Worm (Caenorhabditis elegans) whole organism, late embryonic: ENCODE data around the gene M05D6.3.

Source experiments
- C38D4.7 ChIP-seq: fragments of 200-800 bp; sonication (Bioruptor generic); optimal IDR thresholded peaks from 2 replicates; lab custom pipeline; 2018; ENCODE audit warnings: mild to moderate bottlenecking, missing genetic modification characterization, moderate library complexity, missing compliant biosample characterization
- F13H6.1 ChIP-seq: sonication (generic microtip); optimal IDR thresholded peaks from 2 replicates; lab custom pipeline; 2016; ENCODE audit warnings: missing genetic modification characterization, missing compliant biosample characterization
- K02D7.2 ChIP-seq: sonication (generic microtip); optimal IDR thresholded peaks from 2 replicates; lab custom pipeline; 2017; ENCODE audit warnings: mild to moderate bottlenecking, missing genetic modification characterization, missing compliant biosample characterization
- K09A11.1 ChIP-seq: sonication (generic microtip); optimal IDR thresholded peaks from 2 replicates; lab custom pipeline; 2017; ENCODE audit warnings: antibody characterized with exemption, mild to moderate bottlenecking, missing genetic modification characterization, missing compliant biosample characterization; ENCODE audit not compliant: insufficient read depth
- ahr-1 ChIP-seq: sonication (generic microtip); optimal IDR thresholded peaks from 2 replicates; lab custom pipeline; 2016; ENCODE audit warnings: missing genetic modification characterization, missing compliant biosample characterization
- ceh-19 ChIP-seq: fragments of 200-800 bp; sonication (Bioruptor generic); optimal IDR thresholded peaks from 2 replicates; lab custom pipeline; 2018; ENCODE audit warnings: mild to moderate bottlenecking, missing genetic modification characterization, missing compliant biosample characterization
- ceh-2 ChIP-seq: sonication (generic microtip); optimal IDR thresholded peaks from 2 replicates; lab custom pipeline; 2016; ENCODE audit warnings: missing genotype, missing genetic modification characterization, missing compliant biosample characterization
- ceh-22 ChIP-seq: sonication (generic microtip); optimal IDR thresholded peaks from 2 replicates; lab custom pipeline; 2017; ENCODE audit warnings: missing biosample characterization, missing genetic modification characterization
- ceh-24 ChIP-seq: sonication (generic microtip); optimal IDR thresholded peaks from 2 replicates; lab custom pipeline; 2016; ENCODE audit warnings: mild to moderate bottlenecking, missing genetic modification characterization, missing compliant biosample characterization
- ceh-34 ChIP-seq: sonication (generic microtip); optimal IDR thresholded peaks from 2 replicates; lab custom pipeline; 2016; ENCODE audit warnings: mild to moderate bottlenecking, missing genetic modification characterization, missing compliant biosample characterization
- ceh-45 ChIP-seq: fragments of 200-800 bp; sonication (Bioruptor generic); IDR thresholded peaks from 2 replicates; pipeline ENCODE4 v1.3.6; 2022; ENCODE audit warnings: missing genetic modification reagents, missing genetic modification characterization, missing compliant biosample characterization
- ceh-48 ChIP-seq: sonication (generic microtip); optimal IDR thresholded peaks from 2 replicates; lab custom pipeline; 2016; ENCODE audit warnings: missing genetic modification characterization, inconsistent platforms, missing compliant biosample characterization
- ceh-6 ChIP-seq: fragments of 200-800 bp; sonication (Bioruptor generic); optimal IDR thresholded peaks from 2 replicates; lab custom pipeline; 2018; ENCODE audit warnings: mild to moderate bottlenecking, missing genetic modification characterization, missing compliant biosample characterization
- dmd-4 ChIP-seq: sonication (generic microtip); optimal IDR thresholded peaks from 2 replicates; lab custom pipeline; 2016; ENCODE audit warnings: borderline replicate concordance, missing genetic modification characterization, missing compliant biosample characterization
- elt-2 ChIP-seq: sonication (generic microtip); optimal IDR thresholded peaks from 2 replicates; lab custom pipeline; 2016; ENCODE audit warnings: missing genetic modification reagents, missing genetic modification characterization, missing compliant biosample characterization
- elt-4 ChIP-seq: sonication (generic microtip); optimal IDR thresholded peaks from 2 replicates; lab custom pipeline; 2016; ENCODE audit warnings: missing genetic modification characterization, missing compliant biosample characterization
- ets-4 ChIP-seq: sonication (generic microtip); optimal IDR thresholded peaks from 2 replicates; lab custom pipeline; 2016; ENCODE audit warnings: missing genetic modification characterization, missing compliant biosample characterization
- fax-1 ChIP-seq: sonication (generic microtip); optimal IDR thresholded peaks from 2 replicates; lab custom pipeline; 2016; ENCODE audit warnings: missing genotype, missing genetic modification characterization, missing compliant biosample characterization
- gmeb-2 ChIP-seq: sonication (generic microtip); optimal IDR thresholded peaks from 2 replicates; lab custom pipeline; 2016; ENCODE audit warnings: missing genetic modification characterization, inconsistent platforms, missing compliant biosample characterization
- hlh-13 ChIP-seq: fragments of 200-800 bp; sonication (Bioruptor generic); optimal IDR thresholded peaks from 2 replicates; lab custom pipeline; 2018; ENCODE audit warnings: mild to moderate bottlenecking, missing genetic modification characterization, missing compliant biosample characterization
- hlh-30 ChIP-seq: sonication (generic microtip); optimal IDR thresholded peaks from 2 replicates; lab custom pipeline; 2017; ENCODE audit warnings: antibody characterized with exemption, missing genetic modification characterization, missing compliant biosample characterization; ENCODE audit not compliant: insufficient read depth
- hlh-6 ChIP-seq: sonication (generic microtip); optimal IDR thresholded peaks from 2 replicates; lab custom pipeline; 2016; ENCODE audit warnings: missing genotype, missing genetic modification characterization, missing compliant biosample characterization
- hlh-8 ChIP-seq: sonication (generic microtip); optimal IDR thresholded peaks from 2 replicates; lab custom pipeline; 2016; ENCODE audit warnings: missing genotype, missing genetic modification characterization, missing compliant biosample characterization
- lim-6 ChIP-seq: sonication (generic microtip); optimal IDR thresholded peaks from 2 replicates; lab custom pipeline; 2016; ENCODE audit warnings: missing genetic modification characterization, missing compliant biosample characterization
- lin-11 ChIP-seq: fragments of 200-800 bp; sonication (Bioruptor generic); optimal IDR thresholded peaks from 2 replicates; lab custom pipeline; 2018; ENCODE audit warnings: mild to moderate bottlenecking, missing genetic modification characterization, missing compliant biosample characterization
- nhr-232 ChIP-seq: sonication (generic microtip); optimal IDR thresholded peaks from 2 replicates; lab custom pipeline; 2016; ENCODE audit warnings: missing genetic modification characterization, missing compliant biosample characterization
- pag-3 ChIP-seq: sonication (generic microtip); optimal IDR thresholded peaks from 2 replicates; lab custom pipeline; 2016; ENCODE audit warnings: missing compliant biosample characterization, missing genetic modification characterization, borderline replicate concordance
- pat-9 ChIP-seq: fragments of 200-800 bp; sonication (Bioruptor generic); optimal IDR thresholded peaks from 2 replicates; lab custom pipeline; 2018; ENCODE audit warnings: mild to moderate bottlenecking, missing genetic modification characterization, moderate library complexity, missing compliant biosample characterization
- ref-2 ChIP-seq: sonication (generic microtip); optimal IDR thresholded peaks from 2 replicates; lab custom pipeline; 2016; ENCODE audit warnings: missing genetic modification characterization, missing compliant biosample characterization
- sox-4 ChIP-seq: sonication (generic microtip); optimal IDR thresholded peaks from 2 replicates; lab custom pipeline; 2017; ENCODE audit warnings: mild to moderate bottlenecking, missing genetic modification characterization, inconsistent platforms, missing compliant biosample characterization
- tbx-7 ChIP-seq: sonication (generic microtip); optimal IDR thresholded peaks from 2 replicates; lab custom pipeline; 2016; ENCODE audit warnings: missing genotype, missing genetic modification characterization, missing compliant biosample characterization
- ttx-3 ChIP-seq: sonication (generic microtip); optimal IDR thresholded peaks from 2 replicates; lab custom pipeline; 2016; ENCODE audit warnings: missing genetic modification reagents, missing genetic modification characterization, missing compliant biosample characterization
- unc-86 ChIP-seq: sonication (generic microtip); optimal IDR thresholded peaks from 2 replicates; lab custom pipeline; 2016; ENCODE audit warnings: missing genetic modification characterization, missing compliant biosample characterization
- zip-5 ChIP-seq: sonication (generic microtip); optimal IDR thresholded peaks from 2 replicates; lab custom pipeline; 2016; ENCODE audit warnings: missing genetic modification characterization, missing compliant biosample characterization
- ztf-16 ChIP-seq: sonication (generic microtip); optimal IDR thresholded peaks from 2 replicates; lab custom pipeline; 2017; ENCODE audit warnings: missing genetic modification characterization, missing compliant biosample characterization

Gene M05D6.3

ce11 chrII:8456094-8456493 is 19.5 kb upstream of the M05D6.3 start, which contains the start of gene F22B5.6:
Gene F22B5.6, minus strand, starts transcription at chrII:8456194.
- TF ChIP-seq lin-11 (tag; lab: Kevin White, UChicago) (no peak), K02D7.2 (no peak), sox-4 (no peak), pag-3 (tag; lab: Kevin White, UChicago) (no peak), C38D4.7 (GFP tag; lab: Kevin White, UChicago) (no peak), elt-4 (tag; lab: Kevin White, UChicago) (no peak), K09A11.1 (tag; lab: Kevin White, UChicago) (no peak), hlh-8 (tag; lab: Kevin White, UChicago) (no peak), ztf-16 (no peak), ahr-1 (tag; lab: Kevin White, UChicago) (no peak), ceh-24 (tag; lab: Kevin White, UChicago) (no peak), ceh-19 (GFP tag; lab: Kevin White, UChicago) (no peak), ceh-45 (GFP tag; lab: Robert Waterston, UW) (no peak), ceh-34 (tag; lab: Kevin White, UChicago) (no peak), ceh-6 (GFP tag; lab: Kevin White, UChicago) (no peak), ceh-2 (tag; lab: Kevin White, UChicago) (no peak), dmd-4 (no peak), gmeb-2 (tag; lab: Kevin White, UChicago) (no peak), elt-2 (tag; lab: Kevin White, UChicago) (no peak), ets-4 (tag; lab: Kevin White, UChicago) (no peak)
- TF ChIP-seq, all 69 proteins: peak for 0

ce11 chrII:8456681-8457389 is 18.7 kb upstream of the M05D6.3 start:
- TF ChIP-seq zip-5 (tag; lab: Kevin White, UChicago): no peak
- TF ChIP-seq F13H6.1 (tag; lab: Kevin White, UChicago): no peak
- TF ChIP-seq tbx-7 (tag; lab: Kevin White, UChicago): no peak
- no peak for TF ChIP-seq ceh-24 (tag; lab: Kevin White, UChicago)
- no peak for TF ChIP-seq C38D4.7 (GFP tag; lab: Kevin White, UChicago)
- TF ChIP-seq pat-9: no peak
- no peak for TF ChIP-seq nhr-232 (tag; lab: Kevin White, UChicago)
- TF ChIP-seq fax-1 (tag; lab: Kevin White, UChicago): no peak
- TF ChIP-seq lim-6 (tag; lab: Kevin White, UChicago): no peak
- TF ChIP-seq elt-2 (tag; lab: Kevin White, UChicago): no peak
- no peak for TF ChIP-seq ceh-22 (tag; lab: Kevin White, UChicago)
- TF ChIP-seq ttx-3: no peak
- TF ChIP-seq ref-2 (tag; lab: Kevin White, UChicago): no peak
- no peak for TF ChIP-seq ceh-48 (tag; lab: Kevin White, UChicago)
- no peak for TF ChIP-seq elt-4 (tag; lab: Kevin White, UChicago)
- TF ChIP-seq hlh-6 (tag; lab: Kevin White, UChicago): no peak
- TF ChIP-seq unc-86 (tag; lab: Kevin White, UChicago): no peak
- TF ChIP-seq, all 69 proteins: peak for 0

ce11 chrII:8457438-8457837 is 18.1 kb upstream of the M05D6.3 start, which contains the start of gene zyg-9:
Gene zyg-9, plus strand, starts transcription at chrII:8457818.
- TF ChIP-seq ets-4 (tag; lab: Kevin White, UChicago) (no peak), hlh-30 (peak; percentile 16), gmeb-2 (tag; lab: Kevin White, UChicago) (no peak), hlh-13 (no peak), ceh-48 (tag; lab: Kevin White, UChicago) (peak; percentile 43)
